Worm (Caenorhabditis elegans) whole organism, L4 larva: ENCODE data around the gene slc-30A9.

Experiments
- D1046.2 ChIP-seq: fragments of 200-800 bp; sonication (Bioruptor generic); IDR thresholded peaks from 2 replicates; pipeline ENCODE4 v1.3.6; 2022; ENCODE audit warnings: missing genetic modification characterization, missing compliant biosample characterization
- F44E2.7 ChIP-seq: fragments of 200-800 bp; sonication (Bioruptor generic); IDR thresholded peaks from 2 replicates; pipeline ENCODE4 v2.1.2; 2022; ENCODE audit warnings: missing genetic modification characterization, missing compliant biosample characterization
- R02D3.7 ChIP-seq: fragments of 150-350 bp; sonication (generic microtip); optimal IDR thresholded peaks from 3 replicates; lab custom pipeline; 2014; ENCODE audit warnings: missing biosample characterization, missing genetic modification characterization
- Y48G9A.11 ChIP-seq: fragments of 200-800 bp; sonication (Bioruptor generic); IDR thresholded peaks from 2 replicates; pipeline ENCODE4 v1.3.6; 2022; ENCODE audit warnings: missing genetic modification reagents, missing genetic modification characterization, missing compliant biosample characterization
- Y75B8A.6 ChIP-seq: fragments of 200-800 bp; sonication (Bioruptor generic); IDR thresholded peaks from 2 replicates; pipeline ENCODE4 v1.3.6; 2022; ENCODE audit warnings: missing genetic modification reagents, missing genetic modification characterization, missing compliant biosample characterization
- arid-1 ChIP-seq: fragments of 200-800 bp; sonication (Bioruptor generic); conservative IDR thresholded peaks from 2 replicates; pipeline ENCODE4 v1.3.6; 2022; ENCODE audit warnings: missing genetic modification reagents, missing genetic modification characterization, missing compliant biosample characterization
- attf-4 ChIP-seq: sonication (generic microtip); optimal IDR thresholded peaks from 3 replicates; lab custom pipeline; 2017; ENCODE audit warnings: missing biosample characterization, missing genetic modification characterization
- ceh-20 ChIP-seq: fragments of 200-800 bp; sonication (Bioruptor generic); IDR thresholded peaks from 2 replicates; pipeline ENCODE4 v1.3.6; 2022; ENCODE audit warnings: missing genetic modification reagents, missing genetic modification characterization, missing compliant biosample characterization
- ceh-28 ChIP-seq: fragments of 150-350 bp; optimal IDR thresholded peaks from 2 replicates; lab custom pipeline; 2014; ENCODE audit warnings: missing biosample characterization, missing genetic modification reagents, missing genetic modification characterization
- ceh-44 ChIP-seq: fragments of 200-800 bp; sonication (Bioruptor generic); IDR thresholded peaks from 2 replicates; pipeline ENCODE4 v1.3.6; 2022; ENCODE audit warnings: missing genetic modification reagents, missing genetic modification characterization, missing compliant biosample characterization
- ceh-82 ChIP-seq: sonication (generic microtip); optimal IDR thresholded peaks from 2 replicates; lab custom pipeline; 2017; ENCODE audit warnings: missing biosample characterization, missing genetic modification characterization
- ces-1 ChIP-seq: fragments of 150-350 bp; sonication (generic microtip); optimal IDR thresholded peaks from 4 replicates; lab custom pipeline; 2014; ENCODE audit warnings: missing biosample characterization, missing genetic modification reagents, missing genetic modification characterization
- daf-8 ChIP-seq: fragments of 200-800 bp; sonication (Bioruptor generic); IDR thresholded peaks from 2 replicates; pipeline ENCODE4 v1.3.6; 2022; ENCODE audit warnings: missing genetic modification characterization, missing compliant biosample characterization
- dmd-6 ChIP-seq: fragments of 200-800 bp; sonication (Bioruptor generic); IDR thresholded peaks from 2 replicates; pipeline ENCODE4 v1.3.6; 2022; ENCODE audit warnings: missing genetic modification reagents, missing genetic modification characterization, missing compliant biosample characterization
- dmd-9 ChIP-seq: fragments of 200-800 bp; sonication (Bioruptor generic); IDR thresholded peaks from 2 replicates; pipeline ENCODE4 v1.3.6; 2022; ENCODE audit warnings: missing genetic modification reagents, missing genetic modification characterization, missing compliant biosample characterization
- duxl-1 ChIP-seq: sonication (generic microtip); optimal IDR thresholded peaks from 2 replicates; lab custom pipeline; 2016; ENCODE audit warnings: mild to moderate bottlenecking, missing genetic modification characterization, moderate library complexity, missing compliant biosample characterization; ENCODE audit not compliant: poor library complexity
- egl-43 ChIP-seq: fragments of 200-800 bp; sonication (Bioruptor generic); IDR thresholded peaks from 2 replicates; pipeline ENCODE4 v1.3.6; 2022; ENCODE audit warnings: missing genetic modification reagents, missing genetic modification characterization, missing compliant biosample characterization
- fkh-10 ChIP-seq: fragments of 150-350 bp; optimal IDR thresholded peaks from 2 replicates; lab custom pipeline; 2014; ENCODE audit warnings: missing biosample characterization, missing genetic modification reagents, missing genetic modification characterization
- hlh-11 ChIP-seq: fragments of 200-800 bp; sonication (Bioruptor generic); optimal IDR thresholded peaks from 2 replicates; lab custom pipeline; 2018; ENCODE audit warnings: mild to moderate bottlenecking, missing genetic modification characterization, missing compliant biosample characterization
- hmg-1.1 ChIP-seq: fragments of 200-800 bp; sonication (Bioruptor generic); IDR thresholded peaks from 2 replicates; pipeline ENCODE4 v1.3.6; 2022; ENCODE audit warnings: missing genetic modification reagents, missing genetic modification characterization, missing compliant biosample characterization
- lin-1 ChIP-seq: fragments of 200-800 bp; sonication (Bioruptor generic); IDR thresholded peaks from 2 replicates; pipeline ENCODE4 v1.3.6; 2022; ENCODE audit warnings: missing genetic modification reagents, missing genetic modification characterization, missing compliant biosample characterization
- lin-29 ChIP-seq: fragments of 200-800 bp; sonication (Bioruptor generic); IDR thresholded peaks from 2 replicates; pipeline ENCODE4 v1.3.6; 2022; ENCODE audit warnings: missing genetic modification reagents, missing genetic modification characterization, missing compliant biosample characterization
- lin-38 ChIP-seq: fragments of 200-800 bp; sonication (Bioruptor generic); IDR thresholded peaks from 2 replicates; pipeline ENCODE4 v1.3.6; 2022; ENCODE audit warnings: missing genetic modification reagents, missing genetic modification characterization, missing compliant biosample characterization
- lir-3 ChIP-seq: sonication (generic microtip); optimal IDR thresholded peaks from 2 replicates; lab custom pipeline; 2016; ENCODE audit warnings: mild to moderate bottlenecking, missing genetic modification characterization, missing compliant biosample characterization
- madf-9 ChIP-seq: fragments of 200-800 bp; sonication (Bioruptor generic); conservative IDR thresholded peaks from 2 replicates; pipeline ENCODE4 v1.3.6; 2022; ENCODE audit warnings: missing genetic modification reagents, missing genetic modification characterization, missing compliant biosample characterization
- mxl-3 ChIP-seq: fragments of 200-800 bp; sonication (Bioruptor generic); optimal IDR thresholded peaks from 2 replicates; lab custom pipeline; 2018; ENCODE audit warnings: mild to moderate bottlenecking, missing genetic modification characterization, missing compliant biosample characterization
- nhr-10 ChIP-seq: fragments of 150-350 bp; optimal IDR thresholded peaks from 2 replicates; lab custom pipeline; 2014; ENCODE audit warnings: missing biosample characterization, missing genetic modification characterization
- nhr-111 ChIP-seq: fragments of 200-800 bp; sonication (Bioruptor generic); optimal IDR thresholded peaks from 2 replicates; lab custom pipeline; 2018; ENCODE audit warnings: mild to moderate bottlenecking, missing genetic modification characterization, missing compliant biosample characterization
- nhr-237 ChIP-seq: sonication (generic microtip); optimal IDR thresholded peaks from 2 replicates; lab custom pipeline; 2017; ENCODE audit warnings: missing biosample characterization, missing genetic modification characterization
- nhr-25 ChIP-seq: sonication (generic microtip); optimal IDR thresholded peaks from 2 replicates; lab custom pipeline; 2017; ENCODE audit warnings: missing genetic modification characterization, mild to moderate bottlenecking, missing compliant biosample characterization, antibody characterized with exemption, moderate library complexity, borderline replicate concordance; ENCODE audit not compliant: insufficient read depth
- nhr-41 ChIP-seq: fragments of 200-800 bp; sonication (Bioruptor generic); IDR thresholded peaks from 2 replicates; pipeline ENCODE4 v1.3.6; 2022; ENCODE audit warnings: missing genetic modification reagents, missing genetic modification characterization, missing compliant biosample characterization
- nhr-77 ChIP-seq: fragments of 150-350 bp; optimal IDR thresholded peaks from 2 replicates; lab custom pipeline; 2014; ENCODE audit warnings: missing biosample characterization, missing genetic modification characterization
- spr-1 ChIP-seq: sonication (generic microtip); optimal IDR thresholded peaks from 2 replicates; lab custom pipeline; 2016; ENCODE audit warnings: mild to moderate bottlenecking, missing genetic modification characterization, missing compliant biosample characterization
- spr-3 ChIP-seq: fragments of 200-800 bp; sonication (Bioruptor generic); optimal IDR thresholded peaks from 2 replicates; lab custom pipeline; 2018; ENCODE audit warnings: mild to moderate bottlenecking, missing genetic modification characterization, missing compliant biosample characterization
- unc-130 ChIP-seq: sonication (generic microtip); optimal IDR thresholded peaks from 2 replicates; lab custom pipeline; 2016; ENCODE audit warnings: missing genetic modification reagents, missing genetic modification characterization, missing compliant biosample characterization
- unc-39 ChIP-seq: sonication (generic microtip); optimal IDR thresholded peaks from 2 replicates; lab custom pipeline; 2017; ENCODE audit warnings: missing biosample characterization, missing genetic modification characterization
- zfp-2 ChIP-seq: sonication (generic microtip); optimal IDR thresholded peaks from 2 replicates; lab custom pipeline; 2016; ENCODE audit warnings: mild to moderate bottlenecking, missing genetic modification characterization, missing compliant biosample characterization
- zfp-3 ChIP-seq: fragments of 200-800 bp; sonication (Bioruptor generic); conservative IDR thresholded peaks from 2 replicates; pipeline ENCODE4 v1.3.6; 2022; ENCODE audit warnings: missing genetic modification reagents, missing genetic modification characterization, missing compliant biosample characterization
- zip-11 ChIP-seq: fragments of 200-800 bp; sonication (Bioruptor generic); IDR thresholded peaks from 2 replicates; pipeline ENCODE4 v1.3.6; 2022; ENCODE audit warnings: missing genetic modification characterization, missing compliant biosample characterization
- zip-2 ChIP-seq: fragments of 150-350 bp; optimal IDR thresholded peaks from 2 replicates; lab custom pipeline; 2014; ENCODE audit warnings: missing biosample characterization, missing genetic modification characterization

The slc-30A9 gene

ce11 chrIII:2687412-2687811 is 11.2 kb downstream of the slc-30A9 start (continued):
- no peak for TF ChIP-seq arid-1
- TF ChIP-seq fkh-10 (GFP tag; lab: Kevin White, UChicago): no peak
- TF ChIP-seq F44E2.7: no peak
- no peak for TF ChIP-seq ceh-82 (tag; lab: Kevin White, UChicago)
- no peak for TF ChIP-seq zip-11
- TF ChIP-seq dmd-6 (GFP tag; lab: Robert Waterston, UW): peak; percentile 46
- TF ChIP-seq Y48G9A.11: no peak
- TF ChIP-seq R02D3.7 (tag; lab: Kevin White, UChicago): no peak
- TF ChIP-seq hlh-11 (tag; lab: Kevin White, UChicago): no peak
- TF ChIP-seq zfp-3: no peak
- TF ChIP-seq lin-1 (GFP tag; lab: Robert Waterston, UW): no peak
- TF ChIP-seq unc-130 (GFP tag; lab: Kevin White, UChicago): no peak
- TF ChIP-seq nhr-10 (tag; lab: Kevin White, UChicago): no peak

- TF ChIP-seq ceh-82 (tag; lab: Kevin White, UChicago) (no peak), madf-9 (GFP tag; lab: Robert Waterston, UW) (no peak), lin-29 (GFP tag; lab: Robert Waterston, UW) (no peak), ces-1 (peak; percentile 50), fkh-10 (GFP tag; lab: Kevin White, UChicago) (peak; percentile 71)
Measured at ce11 chrIII:2686663-2687062, 12.0 kb downstream of the slc-30A9 start.

- no peak for TF ChIP-seq Y75B8A.6 (GFP tag; lab: Robert Waterston, UW)
- no peak for TF ChIP-seq zfp-2 (tag; lab: Kevin White, UChicago)
- no peak for TF ChIP-seq arid-1
- no peak for TF ChIP-seq nhr-77 (tag; lab: Kevin White, UChicago)
- no peak for TF ChIP-seq ceh-20 (GFP tag; lab: Robert Waterston, UW)
- no peak for TF ChIP-seq spr-1 (tag; lab: Kevin White, UChicago)
- TF ChIP-seq dmd-9 (GFP tag; lab: Robert Waterston, UW): no peak
- TF ChIP-seq ceh-44 (GFP tag; lab: Robert Waterston, UW): no peak
- TF ChIP-seq hmg-1.1 (GFP tag; lab: Robert Waterston, UW): no peak
- TF ChIP-seq zip-2: no peak
- TF ChIP-seq lir-3: no peak
- TF ChIP-seq egl-43: no peak
- TF ChIP-seq fkh-10 (GFP tag; lab: Kevin White, UChicago): no peak
- TF ChIP-seq hlh-11 (tag; lab: Kevin White, UChicago): no peak
- TF ChIP-seq mxl-3: no peak
- no peak for TF ChIP-seq nhr-237 (tag; lab: Kevin White, UChicago)
- no peak for TF ChIP-seq lin-38 (GFP tag; lab: Robert Waterston, UW)
- no peak for TF ChIP-seq D1046.2
Measured at ce11 chrIII:2686064-2686463, 12.6 kb downstream of the slc-30A9 start, which contains the start of the genes Y71H2AL.2, Y71H2AL.4 and pbo-1. Y71H2AL.2 (plus strand) TSS chrIII:2686364. Y71H2AL.4 (plus strand) TSS chrIII:2686408. pbo-1 (minus strand) TSS chrIII:2686463.

ce11 chrIII:2683403-2683802 is 15.2 kb downstream of the slc-30A9 start:
- TF ChIP-seq nhr-25 (tag; lab: Kevin White, UChicago): no peak
- no peak for TF ChIP-seq duxl-1
- no peak for TF ChIP-seq spr-3 (GFP tag; lab: Kevin White, UChicago)
- no peak for TF ChIP-seq hlh-11 (tag; lab: Kevin White, UChicago)
- TF ChIP-seq daf-8 (GFP tag; lab: Robert Waterston, UW): no peak
- TF ChIP-seq lin-38 (GFP tag; lab: Robert Waterston, UW): no peak
- no peak for TF ChIP-seq nhr-111 (GFP tag; lab: Kevin White, UChicago)
- TF ChIP-seq nhr-77 (tag; lab: Kevin White, UChicago): no peak
- no peak for TF ChIP-seq ceh-20 (GFP tag; lab: Robert Waterston, UW)
- TF ChIP-seq ceh-28 (tag; lab: Kevin White, UChicago): no peak
- no peak for TF ChIP-seq nhr-41
- TF ChIP-seq unc-39 (tag; lab: Kevin White, UChicago): no peak
- TF ChIP-seq attf-4 (tag; lab: Kevin White, UChicago): no peak
